Worm (Caenorhabditis elegans) whole organism, L2 larva: ENCODE measurements around the gene R07E5.7.
A peak's percentile ranks its signal among the peaks of the same experiment; 100 is the strongest.

Experiments used
- C34F6.9 ChIP-seq: fragments of 150-350 bp; optimal IDR thresholded peaks from 2 replicates; lab custom pipeline; 2014; ENCODE audit warnings: missing biosample characterization, missing genetic modification characterization
- F13H6.1 ChIP-seq: sonication (generic microtip); optimal IDR thresholded peaks from 2 replicates; lab custom pipeline; 2016; ENCODE audit warnings: missing genetic modification characterization, missing compliant biosample characterization
- R02D3.7 ChIP-seq: fragments of 150-350 bp; optimal IDR thresholded peaks from 2 replicates; lab custom pipeline; 2014; ENCODE audit warnings: missing biosample characterization, missing genetic modification characterization
- Y55F3AM.14 ChIP-seq: fragments of 200-800 bp; sonication (Bioruptor generic); optimal IDR thresholded peaks from 2 replicates; lab custom pipeline; 2018; ENCODE audit warnings: mild to moderate bottlenecking, missing genetic modification characterization, missing compliant biosample characterization
- ZK546.5 ChIP-seq: sonication (generic microtip); optimal IDR thresholded peaks from 2 replicates; lab custom pipeline; 2017; ENCODE audit warnings: missing biosample characterization, missing genetic modification characterization
- alr-1 ChIP-seq: fragments of 150-350 bp; optimal IDR thresholded peaks from 2 replicates; lab custom pipeline; 2014; ENCODE audit warnings: missing biosample characterization, missing genetic modification characterization
- aly-2 ChIP-seq: fragments of 150-350 bp; optimal IDR thresholded peaks from 2 replicates; lab custom pipeline; 2014; ENCODE audit warnings: missing biosample characterization, missing genetic modification characterization
- ama-1 ChIP-seq: fragments of 150-350 bp; optimal IDR thresholded peaks from 2 replicates; lab custom pipeline; 2018; ENCODE audit warnings: inconsistent platforms
- blmp-1 ChIP-seq: sonication (generic microtip); optimal IDR thresholded peaks from 2 replicates; lab custom pipeline; 2017; ENCODE audit warnings: missing genetic modification characterization, mild to moderate bottlenecking, missing compliant biosample characterization, antibody characterized with exemption, moderate library complexity; ENCODE audit not compliant: insufficient read depth
- ceh-16 ChIP-seq: fragments of 150-350 bp; optimal IDR thresholded peaks from 2 replicates; lab custom pipeline; 2014; ENCODE audit warnings: missing biosample characterization, missing genetic modification characterization
- ceh-82 ChIP-seq: fragments of 150-350 bp; optimal IDR thresholded peaks from 2 replicates; lab custom pipeline; 2014; ENCODE audit warnings: missing biosample characterization, missing genetic modification characterization
- crh-2 ChIP-seq: sonication (generic microtip); optimal IDR thresholded peaks from 2 replicates; lab custom pipeline; 2017; ENCODE audit warnings: missing biosample characterization, missing genetic modification characterization
- dmd-4 ChIP-seq: sonication (generic microtip); optimal IDR thresholded peaks from 2 replicates; lab custom pipeline; 2017; ENCODE audit warnings: missing biosample characterization, missing genetic modification characterization
- egl-27 ChIP-seq: sonication (generic microtip); optimal IDR thresholded peaks from 3 replicates; lab custom pipeline; 2017; ENCODE audit warnings: missing biosample characterization, missing genetic modification reagents, missing genetic modification characterization
- elt-1 ChIP-seq: fragments of 150-350 bp; optimal IDR thresholded peaks from 2 replicates; lab custom pipeline; 2014; ENCODE audit warnings: missing biosample characterization, missing genetic modification characterization
- elt-3 ChIP-seq: sonication (generic microtip); optimal IDR thresholded peaks from 2 replicates; lab custom pipeline; 2017; ENCODE audit warnings: missing biosample characterization, missing genetic modification characterization
- fos-1 ChIP-seq: fragments of 150-350 bp; optimal IDR thresholded peaks from 2 replicates; lab custom pipeline; 2014; ENCODE audit warnings: missing biosample characterization, missing genetic modification characterization
- gmeb-1 ChIP-seq: fragments of 150-350 bp; optimal IDR thresholded peaks from 2 replicates; lab custom pipeline; 2014; ENCODE audit warnings: missing biosample characterization, missing genetic modification characterization
- lin-11 ChIP-seq: fragments of 150-350 bp; sonication (generic microtip); optimal IDR thresholded peaks from 2 replicates; lab custom pipeline; 2014; ENCODE audit warnings: missing biosample characterization, missing genetic modification characterization, inconsistent platforms, mixed read lengths
- lin-13 ChIP-seq: fragments of 150-350 bp; optimal IDR thresholded peaks from 2 replicates; lab custom pipeline; 2014; ENCODE audit warnings: missing biosample characterization, missing genetic modification reagents, missing genetic modification characterization
- lin-39 ChIP-seq: fragments of 150-350 bp; optimal IDR thresholded peaks from 2 replicates; lab custom pipeline; 2014; ENCODE audit warnings: missing biosample characterization, missing genetic modification reagents, missing genetic modification characterization
- lsy-2 ChIP-seq, 2 experiments: fragments of 150-350 bp in 1 of 2; sonication (generic microtip) in 1 of 2; optimal IDR thresholded peaks; 2 replicates each; lab custom pipeline; 2014 to 2017; ENCODE audit warnings: missing biosample characterization in 2 of 2, missing genetic modification characterization in 2 of 2
- mab-5 ChIP-seq: fragments of 150-350 bp; optimal IDR thresholded peaks from 2 replicates; lab custom pipeline; 2014; ENCODE audit warnings: missing biosample characterization, missing genetic modification characterization
- mbf-1 ChIP-seq: sonication (generic microtip); optimal IDR thresholded peaks from 2 replicates; lab custom pipeline; 2017; ENCODE audit warnings: missing biosample characterization, missing genetic modification characterization
- mdl-1 ChIP-seq, 2 experiments: fragments of 150-350 bp in 1 of 2; sonication (generic microtip) in 1 of 2; optimal IDR thresholded peaks; 2 replicates each; lab custom pipeline; 2017; ENCODE audit warnings: missing biosample characterization in 2 of 2, missing genetic modification characterization in 2 of 2
- nhr-10 ChIP-seq: sonication (generic microtip); optimal IDR thresholded peaks from 2 replicates; lab custom pipeline; 2017; ENCODE audit warnings: missing biosample characterization, missing genetic modification characterization
- nhr-11 ChIP-seq: fragments of 150-350 bp; optimal IDR thresholded peaks from 2 replicates; lab custom pipeline; 2014; ENCODE audit warnings: missing biosample characterization, missing genetic modification characterization
- nhr-12 ChIP-seq: fragments of 150-350 bp; optimal IDR thresholded peaks from 2 replicates; lab custom pipeline; 2014; ENCODE audit warnings: missing biosample characterization, missing genetic modification characterization
- nhr-129 ChIP-seq: fragments of 150-350 bp; optimal IDR thresholded peaks from 2 replicates; lab custom pipeline; 2014; ENCODE audit warnings: missing biosample characterization, missing genetic modification characterization
- nhr-21 ChIP-seq: fragments of 150-350 bp; optimal IDR thresholded peaks from 2 replicates; lab custom pipeline; 2014; ENCODE audit warnings: missing biosample characterization, missing genetic modification characterization
- nhr-23 ChIP-seq: fragments of 150-350 bp; optimal IDR thresholded peaks from 2 replicates; lab custom pipeline; 2014; ENCODE audit warnings: missing biosample characterization, missing genetic modification reagents, missing genetic modification characterization
- nhr-237 ChIP-seq: fragments of 150-350 bp; optimal IDR thresholded peaks from 2 replicates; lab custom pipeline; 2014; ENCODE audit warnings: missing biosample characterization, missing genetic modification characterization
- nhr-25 ChIP-seq: fragments of 150-350 bp; sonication (generic microtip); optimal IDR thresholded peaks from 3 replicates; lab custom pipeline; 2014; ENCODE audit warnings: missing biosample characterization, missing genetic modification characterization
- nhr-6 ChIP-seq: fragments of 150-350 bp; optimal IDR thresholded peaks from 2 replicates; lab custom pipeline; 2014; ENCODE audit warnings: missing biosample characterization, missing genetic modification characterization
- nhr-77 ChIP-seq: fragments of 150-350 bp; optimal IDR thresholded peaks from 2 replicates; lab custom pipeline; 2014; ENCODE audit warnings: missing biosample characterization, missing genetic modification characterization
- peb-1 ChIP-seq: fragments of 150-350 bp; optimal IDR thresholded peaks from 2 replicates; lab custom pipeline; 2014; ENCODE audit warnings: missing biosample characterization, missing genetic modification characterization
- sem-4 ChIP-seq: fragments of 150-350 bp; optimal IDR thresholded peaks from 2 replicates; lab custom pipeline; 2014; ENCODE audit warnings: missing biosample characterization, missing genetic modification reagents, missing genetic modification characterization
- skn-1 ChIP-seq: sonication (generic microtip); optimal IDR thresholded peaks from 2 replicates; lab custom pipeline; 2017; ENCODE audit warnings: missing biosample characterization, missing genetic modification characterization
- sma-3 ChIP-seq: sonication (generic microtip); optimal IDR thresholded peaks from 2 replicates; lab custom pipeline; 2016; ENCODE audit warnings: missing genetic modification reagents, missing genetic modification characterization, missing compliant biosample characterization
- sma-9 ChIP-seq, 2 experiments: fragments of 150-350 bp in 1 of 2; sonication (generic microtip) in 1 of 2; optimal IDR thresholded peaks; 2 replicates each; lab custom pipeline; 2014 to 2016; ENCODE audit warnings: missing genetic modification characterization in 2 of 2, mild to moderate bottlenecking in 1 of 2, missing biosample characterization in 1 of 2, missing compliant biosample characterization in 1 of 2, missing genetic modification reagents in 1 of 2, moderate library complexity in 1 of 2
- snpc-4 ChIP-seq: fragments of 150-350 bp; optimal IDR thresholded peaks from 2 replicates; lab custom pipeline; 2014; ENCODE audit warnings: missing biosample characterization, missing genetic modification characterization
- unc-39 ChIP-seq: fragments of 150-350 bp; optimal IDR thresholded peaks from 2 replicates; lab custom pipeline; 2014; ENCODE audit warnings: missing biosample characterization, missing genetic modification characterization
- unc-55 ChIP-seq: fragments of 150-350 bp; sonication (generic microtip); optimal IDR thresholded peaks from 3 replicates; lab custom pipeline; 2014; ENCODE audit warnings: missing biosample characterization, missing genetic modification reagents, missing genetic modification characterization
- unc-62 ChIP-seq: fragments of 150-350 bp; optimal IDR thresholded peaks from 2 replicates; lab custom pipeline; 2014; ENCODE audit warnings: missing biosample characterization, missing genetic modification reagents, missing genetic modification characterization
- zag-1 ChIP-seq: fragments of 150-350 bp; optimal IDR thresholded peaks from 2 replicates; lab custom pipeline; 2014; ENCODE audit warnings: missing biosample characterization, missing genetic modification characterization
- ztf-1 ChIP-seq: fragments of 200-800 bp; sonication (Bioruptor generic); conservative IDR thresholded peaks from 2 replicates; pipeline ENCODE4 v1.3.6; 2022; ENCODE audit warnings: missing genetic modification characterization, missing compliant biosample characterization
- ztf-11 ChIP-seq: sonication (generic microtip); optimal IDR thresholded peaks from 2 replicates; lab custom pipeline; 2017; ENCODE audit warnings: missing biosample characterization, missing genetic modification characterization
- ztf-4 ChIP-seq: fragments of 150-350 bp; optimal IDR thresholded peaks from 2 replicates; lab custom pipeline; 2014; ENCODE audit warnings: missing biosample characterization, missing genetic modification characterization

Gene R07E5.7

DNA sequence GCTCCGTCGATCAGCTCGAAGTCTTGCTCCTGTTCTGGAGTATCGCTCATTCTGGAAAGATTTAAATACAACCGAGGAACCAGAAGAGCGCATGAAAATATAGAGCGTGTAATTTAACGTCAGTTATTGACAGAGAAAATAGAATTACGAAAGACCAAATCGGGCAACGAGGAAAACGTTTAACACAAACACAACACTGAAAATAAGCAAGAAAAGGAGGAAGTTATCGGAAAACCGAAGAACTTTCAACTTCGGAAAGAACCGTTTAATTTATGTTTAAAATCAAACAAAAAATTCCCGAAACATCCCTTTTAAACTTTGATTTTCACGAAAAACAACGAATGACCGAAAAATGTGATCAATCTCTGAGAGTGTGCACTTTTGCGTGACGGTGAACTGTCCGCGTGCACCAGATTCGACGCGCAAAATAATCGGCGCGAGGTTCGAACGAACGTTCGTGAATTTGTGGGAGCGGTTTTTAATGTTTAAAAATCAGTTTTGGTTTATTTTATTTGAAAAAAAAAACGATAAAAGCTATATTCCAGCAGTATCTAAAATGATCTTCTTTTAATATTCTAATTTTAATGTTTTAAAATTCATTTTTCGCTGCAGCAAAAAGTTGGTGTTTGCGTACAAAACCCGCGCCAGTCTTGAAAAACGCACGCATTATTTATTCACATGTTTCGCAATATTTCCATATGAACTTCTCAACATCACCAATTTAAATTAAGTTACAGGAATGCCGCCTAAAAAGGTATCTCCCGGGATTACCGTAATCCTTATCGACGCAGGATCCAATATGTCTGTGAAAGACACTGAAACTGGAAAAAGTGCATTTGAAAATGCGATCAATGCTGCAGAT lies at the start of gene R07E5.7, which contains the start of gene cku-80:
Gene R07E5.7 (minus strand): TSS at position 51 of the 862 bp plus-strand sequence.
Gene cku-80 (plus strand): TSS at position 732 of the 862 bp plus-strand sequence.
- no peak for TF ChIP-seq zag-1
- peak; percentile 73 for TF ChIP-seq C34F6.9 (tag; lab: Kevin White, UChicago)
- TF ChIP-seq dmd-4 (tag; lab: Kevin White, UChicago): no peak
- TF ChIP-seq unc-39 (tag; lab: Kevin White, UChicago): no peak
- TF ChIP-seq mdl-1 (tag; optimal IDR thresholded peaks at IDR 0.05; lab: Kevin White, UChicago): no peak
- TF ChIP-seq F13H6.1 (tag; lab: Kevin White, UChicago): peak; percentile 59
- TF ChIP-seq alr-1 (tag; lab: Kevin White, UChicago): no peak
- TF ChIP-seq ceh-16 (tag; lab: Kevin White, UChicago): no peak
- no peak for TF ChIP-seq sem-4
- no peak for TF ChIP-seq ztf-4 (tag; lab: Kevin White, UChicago)
- TF ChIP-seq mab-5: peak; percentile 6
- no peak for TF ChIP-seq ztf-1 (GFP tag; lab: Robert Waterston, UW)
- no peak for TF ChIP-seq R02D3.7
- peak; percentile 67 for TF ChIP-seq sma-3 (GFP tag; lab: Kevin White, UChicago)
- TF ChIP-seq nhr-237 (tag; lab: Kevin White, UChicago): no peak
- no peak for TF ChIP-seq nhr-10
- peak; percentile 43 for TF ChIP-seq lin-11
- no peak for TF ChIP-seq aly-2 (tag; lab: Kevin White, UChicago)
- TF ChIP-seq nhr-21: peak; percentile 38
- TF ChIP-seq elt-1 (tag; lab: Kevin White, UChicago): no peak
- no peak for TF ChIP-seq nhr-77 (tag; lab: Kevin White, UChicago)
- no peak for TF ChIP-seq egl-27
- peak; percentile 20 for TF ChIP-seq nhr-25 (tag; lab: Kevin White, UChicago)
- TF ChIP-seq sma-9 (GFP tag; optimal IDR thresholded peaks at IDR 0.05; lab: Kevin White, UChicago): peak; percentile 61
- TF ChIP-seq sma-9 (tag; optimal IDR thresholded peaks at IDR 0.05; lab: Kevin White, UChicago): no peak
- TF ChIP-seq skn-1 (tag; lab: Kevin White, UChicago): no peak
- TF ChIP-seq unc-62 (GFP tag; lab: Kevin White, UChicago): no peak
- TF ChIP-seq peb-1: no peak
- no peak for TF ChIP-seq lin-39
- no peak for TF ChIP-seq nhr-23
- no peak for TF ChIP-seq nhr-12
- no peak for TF ChIP-seq Y55F3AM.14 (GFP tag; lab: Kevin White, UChicago)
- no peak for TF ChIP-seq blmp-1 (tag; lab: Kevin White, UChicago)
- TF ChIP-seq nhr-129: peak; percentile 38
- no peak for TF ChIP-seq ceh-82 (tag; lab: Kevin White, UChicago)
- peak; percentile 52 for TF ChIP-seq lin-13
- TF ChIP-seq ztf-11 (tag; lab: Kevin White, UChicago): no peak
- peak; percentile 66 for TF ChIP-seq crh-2 (tag; lab: Kevin White, UChicago)
- no peak for TF ChIP-seq ZK546.5 (tag; lab: Kevin White, UChicago)
- no peak for TF ChIP-seq elt-3 (tag; lab: Kevin White, UChicago)
- no peak for TF ChIP-seq nhr-11 (tag; lab: Kevin White, UChicago)
- no peak for TF ChIP-seq nhr-6
- peak; percentile 58 for TF ChIP-seq snpc-4
- TF ChIP-seq mbf-1 (tag; lab: Kevin White, UChicago): no peak
- TF ChIP-seq fos-1 (tag; lab: Kevin White, UChicago): no peak
- TF ChIP-seq unc-55 (GFP tag; lab: Kevin White, UChicago): peak; percentile 62
- TF ChIP-seq ama-1: peak; percentile 48
- peak; percentile 88 for TF ChIP-seq gmeb-1 (tag; lab: Kevin White, UChicago)
- peak; percentile 61 to 82 for TF ChIP-seq lsy-2 (tag; optimal IDR thresholded peaks at IDR 0.05; lab: Kevin White, UChicago)
- TF ChIP-seq, all 48 proteins: peak for 16
